Fruit fly (Drosophila melanogaster): Measurements from ENCODE around the gene kek5.

The kek5 gene

DNA sequence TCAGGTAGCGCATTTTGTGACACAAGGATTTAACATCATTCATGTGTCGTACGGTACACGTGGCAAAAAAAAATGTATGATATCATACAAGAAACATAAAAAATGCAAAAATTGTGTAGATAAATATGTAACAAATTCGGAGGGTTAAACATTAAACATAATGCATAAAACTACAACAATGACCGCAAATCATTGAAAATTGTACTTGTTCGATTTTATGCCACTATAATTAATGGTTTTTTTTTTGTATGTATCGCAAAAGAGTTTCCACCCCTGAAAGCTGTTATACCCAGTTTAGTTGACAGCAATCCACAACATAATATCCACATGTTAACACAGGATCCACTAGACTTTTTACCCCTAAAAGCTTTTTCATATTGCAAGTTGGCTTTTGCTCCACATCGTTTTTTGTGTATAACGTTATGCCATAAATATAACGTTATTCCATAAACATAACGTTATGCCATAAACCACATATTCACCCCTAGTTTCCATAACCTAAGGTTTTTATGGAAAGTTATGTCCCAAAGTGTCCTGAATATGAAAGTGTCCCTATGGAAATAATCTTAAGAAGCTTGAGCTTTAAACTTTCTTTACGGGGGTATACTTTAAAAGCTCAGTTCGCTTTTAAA, 4.0 kb upstream of the kek5 start (continued):
- TF ChIP-seq CG4360 (GFP tag; IDR thresholded peaks at IDR 0.05) (no peak), Dfd (GFP tag; optimal IDR thresholded peaks at IDR 0.05) (no peak), maf-S (GFP tag; optimal IDR thresholded peaks at IDR 0.05) (peak; percentile 35), sd (tag; optimal IDR thresholded peaks at IDR 0.05) (no peak), CG2889 (GFP tag; IDR thresholded peaks at IDR 0.05) (no peak), CG7963 (GFP tag; IDR thresholded peaks at IDR 0.05; ENCODE audit: partially characterized antibody) (no peak), CG12391 (tag; optimal IDR thresholded peaks at IDR 0.05) (peak; percentile 59), Hr3 (GFP tag; optimal IDR thresholded peaks at IDR 0.05) (peak; percentile 44), CG13424 (tag; optimal IDR thresholded peaks at IDR 0.05) (no peak), CG2120 (GFP tag; optimal IDR thresholded peaks at IDR 0.05) (peak; percentile 77), CTCF (GFP tag; optimal IDR thresholded peaks at IDR 0.05) (peak; percentile 52), pho (GFP tag; optimal IDR thresholded peaks at IDR 0.05) (peak; percentile 57), HmgZ (tag; optimal IDR thresholded peaks at IDR 0.05) (peak; percentile 11), az2 (GFP tag; optimal IDR thresholded peaks at IDR 0.05) (peak; percentile 55), CG7839 (tag; optimal IDR thresholded peaks at IDR 0.05) (peak; percentile 53), CG11093 (GFP tag; IDR thresholded peaks at IDR 0.05) (no peak), Oli (tag; optimal IDR thresholded peaks at IDR 0.05) (peak; percentile 29), CG42726 (GFP tag; IDR thresholded peaks at IDR 0.05; ENCODE audit: partially characterized antibody) (no peak), cato (GFP tag; optimal IDR thresholded peaks at IDR 0.05; ENCODE audit: borderline replicate concordance) (no peak), wdn (GFP tag; IDR thresholded peaks at IDR 0.05) (no peak), CG3281 (GFP tag; optimal IDR thresholded peaks at IDR 0.05) (no peak), Pdp1 (GFP tag; optimal IDR thresholded peaks at IDR 0.05) (no peak), psq (GFP tag; optimal IDR thresholded peaks at IDR 0.05) (no peak), PHDP (tag; optimal IDR thresholded peaks at IDR 0.05) (peak; percentile 68), CG17186 (GFP tag; optimal IDR thresholded peaks at IDR 0.05) (no peak), NC2β (GFP tag; optimal IDR thresholded peaks at IDR 0.05) (peak; percentile 48), oc (tag; optimal IDR thresholded peaks at IDR 0.05) (peak; percentile 21), TFAM (GFP tag; optimal IDR thresholded peaks at IDR 0.05) (no peak), kah (GFP tag; optimal IDR thresholded peaks at IDR 0.05) (no peak), hkb (optimal IDR thresholded peaks at IDR 0.05) (no peak), hkb (GFP tag; IDR thresholded peaks at IDR 0.05) (no peak), CG5180 (GFP tag; optimal IDR thresholded peaks at IDR 0.05) (no peak), her (GFP tag; optimal IDR thresholded peaks at IDR 0.05) (peak; percentile 8), bsh (GFP tag; optimal IDR thresholded peaks at IDR 0.05) (peak in 1 of 2 experiments; percentile 64), chn (GFP tag; optimal IDR thresholded peaks at IDR 0.05) (no peak), CG10565 (GFP tag; optimal IDR thresholded peaks at IDR 0.05) (no peak), Ets65A (GFP tag) (no peak), unpg (GFP tag; optimal IDR thresholded peaks at IDR 0.05) (peak; percentile 63), chinmo (GFP tag; IDR thresholded peaks at IDR 0.05; ENCODE audit: partially characterized antibody) (no peak), CG1603 (tag; optimal IDR thresholded peaks at IDR 0.05) (peak; percentile 27), org-1 (GFP tag; optimal IDR thresholded peaks at IDR 0.05) (no peak), CG6175 (GFP tag; IDR thresholded peaks at IDR 0.05) (no peak), pnt (GFP tag; optimal IDR thresholded peaks at IDR 0.05) (no peak), CG17385 (GFP tag; optimal IDR thresholded peaks at IDR 0.05) (peak; percentile 9), gt (GFP tag; IDR thresholded peaks at IDR 0.05) (no peak), Dref (GFP tag; IDR thresholded peaks at IDR 0.05) (no peak), tup (GFP tag; optimal IDR thresholded peaks at IDR 0.05) (no peak), luna (GFP tag; optimal IDR thresholded peaks at IDR 0.05) (no peak), CG9437 (GFP tag; optimal IDR thresholded peaks at IDR 0.05) (peak; percentile 96), Ssrp (tag; optimal IDR thresholded peaks at IDR 0.05) (peak; percentile 25), CG18262 (tag; optimal IDR thresholded peaks at IDR 0.05) (peak; percentile 1)

Data from whole organism, embryonic.